Fruit fly (Drosophila melanogaster) whole organism, prepupa: ENCODE measurements around the gene Bace.

Source experiments
- Blimp-1 ChIP-seq: fragments of 200-800 bp; sonication (Bioruptor generic); optimal IDR thresholded peaks from 3 replicates; lab custom pipeline; 2017; ENCODE audit warnings: missing biosample characterization, missing genetic modification characterization, mild to moderate bottlenecking, moderate library complexity, missing genetic modification reagents
- CG10631 ChIP-seq: fragments of 200-800 bp; sonication (Bioruptor generic); optimal IDR thresholded peaks from 2 replicates; lab custom pipeline; 2016; ENCODE audit warnings: missing biosample characterization, missing genetic modification characterization
- CG10669 ChIP-seq: fragments of 200-800 bp; sonication (Bioruptor generic); optimal IDR thresholded peaks from 3 replicates; lab custom pipeline; 2018; ENCODE audit warnings: missing biosample characterization, mild to moderate bottlenecking, missing genetic modification characterization, moderate library complexity
- CG11294 ChIP-seq: fragments of 200-800 bp; sonication (Bioruptor generic); IDR thresholded peaks from 2 replicates; pipeline ENCODE4 v1.3.6; 2022; ENCODE audit warnings: missing biosample characterization, missing genetic modification characterization
- CG11762 ChIP-seq: fragments of 200-800 bp; sonication (Bioruptor generic); optimal IDR thresholded peaks from 3 replicates; lab custom pipeline; 2016; ENCODE audit warnings: missing biosample characterization, missing genetic modification characterization; ENCODE audit not compliant: insufficient read depth
- CG15336 ChIP-seq: fragments of 200-800 bp; sonication (Bioruptor generic); IDR thresholded peaks from 2 replicates; pipeline ENCODE4 v1.3.6; 2022; ENCODE audit warnings: missing biosample characterization, missing genetic modification characterization
- CG1621 ChIP-seq: fragments of 200-800 bp; sonication (Bioruptor generic); optimal IDR thresholded peaks from 3 replicates; lab custom pipeline; 2018; ENCODE audit warnings: missing biosample characterization, mild to moderate bottlenecking, missing genetic modification characterization
- CG16779 ChIP-seq: fragments of 200-800 bp; sonication (Bioruptor generic); optimal IDR thresholded peaks from 3 replicates; lab custom pipeline; 2017; ENCODE audit warnings: missing biosample characterization, mild to moderate bottlenecking, missing genetic modification characterization
- CG3032 ChIP-seq: fragments of 200-800 bp; optimal IDR thresholded peaks from 2 replicates; lab custom pipeline; 2019; ENCODE audit warnings: missing biosample characterization, mild to moderate bottlenecking, missing genetic modification characterization, moderate library complexity
- CG31627 ChIP-seq: fragments of 200-800 bp; sonication (Bioruptor generic); optimal IDR thresholded peaks from 3 replicates; lab custom pipeline; 2016; ENCODE audit warnings: missing biosample characterization, missing genetic modification characterization
- CG32006 ChIP-seq: fragments of 200-800 bp; sonication (Bioruptor generic); optimal IDR thresholded peaks from 3 replicates; lab custom pipeline; 2017; ENCODE audit warnings: missing biosample characterization, mild to moderate bottlenecking, missing genetic modification characterization
- CG34406 ChIP-seq: fragments of 200-800 bp; sonication (Bioruptor generic); optimal IDR thresholded peaks from 3 replicates; lab custom pipeline; 2016; ENCODE audit warnings: missing biosample characterization, missing genetic modification characterization
- CG3919 ChIP-seq: fragments of 200-800 bp; sonication (Bioruptor generic); optimal IDR thresholded peaks from 3 replicates; lab custom pipeline; 2016; ENCODE audit warnings: missing biosample characterization, missing genetic modification characterization
- CG4318 ChIP-seq: fragments of 200-800 bp; sonication (Bioruptor generic); optimal IDR thresholded peaks from 3 replicates; lab custom pipeline; 2017; ENCODE audit warnings: missing biosample characterization, mild to moderate bottlenecking, missing genetic modification characterization
- CG6163 ChIP-seq: fragments of 200-800 bp; sonication (Bioruptor generic); IDR thresholded peaks from 3 replicates; pipeline ENCODE4 v1.3.6; 2022; ENCODE audit warnings: missing biosample characterization, missing genetic modification characterization
- CG6276 ChIP-seq: fragments of 200-800 bp; sonication (Bioruptor generic); optimal IDR thresholded peaks from 2 replicates; lab custom pipeline; 2017; ENCODE audit warnings: missing biosample characterization, mild to moderate bottlenecking, missing genetic modification characterization
- CG6792 ChIP-seq: fragments of 200-800 bp; sonication (Bioruptor generic); optimal IDR thresholded peaks from 3 replicates; lab custom pipeline; 2016; ENCODE audit warnings: missing biosample characterization, missing genetic modification characterization
- CG6808 ChIP-seq: fragments of 200-800 bp; sonication (Bioruptor generic); optimal IDR thresholded peaks from 3 replicates; lab custom pipeline; 2017; ENCODE audit warnings: missing biosample characterization, missing genetic modification characterization, mild to moderate bottlenecking, moderate library complexity, missing genetic modification reagents
- CG7368 ChIP-seq: fragments of 200-800 bp; sonication (Bioruptor generic); optimal IDR thresholded peaks from 3 replicates; lab custom pipeline; 2016; ENCODE audit warnings: missing biosample characterization, missing genetic modification characterization
- CG8119 ChIP-seq: fragments of 200-800 bp; sonication (Bioruptor generic); IDR thresholded peaks from 3 replicates; pipeline ENCODE4 v1.3.6; 2022; ENCODE audit warnings: missing biosample characterization, missing genetic modification characterization
- CG8319 ChIP-seq: fragments of 200-800 bp; sonication (Bioruptor generic); optimal IDR thresholded peaks from 3 replicates; lab custom pipeline; 2016; ENCODE audit warnings: missing biosample characterization, missing genetic modification characterization
- CG8632 ChIP-seq: fragments of 200-800 bp; sonication (Bioruptor generic); optimal IDR thresholded peaks from 3 replicates; lab custom pipeline; 2016; ENCODE audit warnings: missing biosample characterization, missing genetic modification characterization
- Eip75B ChIP-seq: fragments of 200-800 bp; sonication (Bioruptor generic); optimal IDR thresholded peaks from 3 replicates; lab custom pipeline; 2016; ENCODE audit warnings: missing biosample characterization, missing genetic modification characterization
- Eip78C ChIP-seq: fragments of 200-800 bp; sonication (Bioruptor generic); peaks from one replicate; lab custom pipeline; 2016; ENCODE audit warnings: missing biosample characterization, missing genetic modification characterization
- Ets96B ChIP-seq: fragments of 200-800 bp; optimal IDR thresholded peaks from 2 replicates; lab custom pipeline; 2019; ENCODE audit warnings: missing biosample characterization, mild to moderate bottlenecking, missing genetic modification characterization, moderate library complexity
- Gug ChIP-seq: fragments of 200-800 bp; sonication (Bioruptor generic); IDR thresholded peaks from 2 replicates; pipeline ENCODE4 v1.3.6; 2022; ENCODE audit warnings: missing biosample characterization, missing genetic modification characterization
- Hr38 ChIP-seq: sonication (Bioruptor generic); optimal IDR thresholded peaks from 2 replicates; lab custom pipeline; 2016; ENCODE audit warnings: missing biosample characterization, missing genetic modification characterization
- Hr39 ChIP-seq: fragments of 200-800 bp; sonication (Bioruptor generic); optimal IDR thresholded peaks from 2 replicates; lab custom pipeline; 2016; ENCODE audit warnings: missing biosample characterization, missing genetic modification characterization
- Hr4 ChIP-seq: fragments of 200-800 bp; sonication (Bioruptor generic); optimal IDR thresholded peaks from 3 replicates; lab custom pipeline; 2016; ENCODE audit warnings: missing biosample characterization, missing genetic modification characterization
- Lpt ChIP-seq: fragments of 200-800 bp; sonication (Bioruptor generic); optimal IDR thresholded peaks from 3 replicates; lab custom pipeline; 2016; ENCODE audit warnings: missing biosample characterization, missing genetic modification characterization
- Met ChIP-seq: fragments of 200-800 bp; sonication (Bioruptor generic); optimal IDR thresholded peaks from 3 replicates; lab custom pipeline; 2016; ENCODE audit warnings: missing biosample characterization, missing genetic modification characterization
- OdsH ChIP-seq: fragments of 200-800 bp; sonication (Bioruptor generic); optimal IDR thresholded peaks from 3 replicates; lab custom pipeline; 2016; ENCODE audit warnings: missing biosample characterization, missing genetic modification characterization
- Smox ChIP-seq: fragments of 200-800 bp; sonication (Bioruptor generic); optimal IDR thresholded peaks from 3 replicates; lab custom pipeline; 2016; ENCODE audit warnings: missing biosample characterization, missing genetic modification characterization
- Sox14 ChIP-seq: fragments of 200-800 bp; sonication (Bioruptor generic); optimal IDR thresholded peaks from 3 replicates; lab custom pipeline; 2016; ENCODE audit warnings: missing biosample characterization, missing genetic modification characterization
- Sox15 ChIP-seq: fragments of 200-800 bp; sonication (Bioruptor generic); optimal IDR thresholded peaks from 3 replicates; lab custom pipeline; 2016; ENCODE audit warnings: missing biosample characterization, missing genetic modification characterization
- achi ChIP-seq: fragments of 200-800 bp; sonication (Bioruptor generic); optimal IDR thresholded peaks from 3 replicates; lab custom pipeline; 2016; ENCODE audit warnings: missing biosample characterization, missing genetic modification characterization
- acj6 ChIP-seq: fragments of 200-800 bp; sonication (Bioruptor generic); optimal IDR thresholded peaks from 3 replicates; lab custom pipeline; 2016; ENCODE audit warnings: missing biosample characterization, missing genetic modification characterization
- cyc ChIP-seq: fragments of 200-800 bp; sonication (Bioruptor generic); optimal IDR thresholded peaks from 3 replicates; lab custom pipeline; 2016; ENCODE audit warnings: missing biosample characterization, missing genetic modification characterization
- dac ChIP-seq: fragments of 200-800 bp; sonication (Bioruptor generic); optimal IDR thresholded peaks from 2 replicates; lab custom pipeline; 2017; ENCODE audit warnings: missing biosample characterization, mild to moderate bottlenecking, missing genetic modification characterization
- dsx ChIP-seq: fragments of 200-800 bp; optimal IDR thresholded peaks from 3 replicates; lab custom pipeline; 2019; ENCODE audit warnings: missing biosample characterization, mild to moderate bottlenecking, missing genetic modification characterization, moderate library complexity; ENCODE audit not compliant: poor library complexity, severe bottlenecking
- esn ChIP-seq: fragments of 200-800 bp; sonication (Bioruptor generic); optimal IDR thresholded peaks from 2 replicates; lab custom pipeline; 2016; ENCODE audit warnings: missing biosample characterization, mild to moderate bottlenecking, missing genetic modification characterization, moderate library complexity
- fd59A ChIP-seq: fragments of 200-800 bp; sonication (Bioruptor generic); optimal IDR thresholded peaks from 2 replicates; lab custom pipeline; 2017; ENCODE audit warnings: missing biosample characterization, mild to moderate bottlenecking, missing genetic modification characterization, missing genetic modification reagents
- fd85E ChIP-seq: fragments of 200-800 bp; sonication (Bioruptor generic); optimal IDR thresholded peaks from 3 replicates; lab custom pipeline; 2016; ENCODE audit warnings: missing biosample characterization, missing genetic modification characterization
- lz ChIP-seq: fragments of 200-800 bp; sonication (Bioruptor generic); optimal IDR thresholded peaks from 3 replicates; lab custom pipeline; 2016; ENCODE audit warnings: missing biosample characterization, missing genetic modification characterization
- pdm3 ChIP-seq: fragments of 200-800 bp; sonication (Bioruptor generic); optimal IDR thresholded peaks from 3 replicates; lab custom pipeline; 2016; ENCODE audit warnings: missing biosample characterization, missing genetic modification characterization
- salr ChIP-seq, 2 experiments: fragments of 200-800 bp; sonication (Bioruptor generic); optimal IDR thresholded peaks; 3 replicates each; lab custom pipeline; 2016 to 2018; ENCODE audit warnings: missing biosample characterization in 2 of 2, missing genetic modification characterization in 2 of 2, mild to moderate bottlenecking in 1 of 2
- svp ChIP-seq: fragments of 200-800 bp; sonication (Bioruptor generic); peaks from one replicate; lab custom pipeline; 2016; ENCODE audit warnings: missing biosample characterization, missing genetic modification characterization
- topi ChIP-seq: fragments of 200-800 bp; sonication (Bioruptor generic); optimal IDR thresholded peaks from 3 replicates; lab custom pipeline; 2016; ENCODE audit warnings: missing biosample characterization, missing genetic modification characterization
- vri ChIP-seq: fragments of 200-800 bp; sonication (Bioruptor generic); optimal IDR thresholded peaks from 3 replicates; lab custom pipeline; 2016; ENCODE audit warnings: missing biosample characterization, mild to moderate bottlenecking, missing genetic modification characterization

Bace gene

dm6 chr2L:8473448-8473847 lies 22.7 kb downstream of the Bace start (continued):
- TF ChIP-seq cyc (GFP tag; lab: Kevin White, UChicago) = peak; percentile 74
- TF ChIP-seq OdsH = peak; percentile 66
- TF ChIP-seq Blimp-1 (GFP tag; lab: Kevin White, UChicago) = peak; percentile 58
- TF ChIP-seq CG8319 = peak; percentile 72
- TF ChIP-seq CG10631 (GFP tag; lab: Kevin White, UChicago) = peak; percentile 63
- peak; percentile 85 for TF ChIP-seq Sox14 (GFP tag; lab: Kevin White, UChicago)
- peak; percentile 51 for TF ChIP-seq Hr4 (GFP tag; lab: Kevin White, UChicago)
- TF ChIP-seq CG7368 (GFP tag; lab: Kevin White, UChicago) = peak; percentile 69
- peak; percentile 73 for TF ChIP-seq topi (GFP tag; lab: Kevin White, UChicago)
- peak; percentile 40; the same call in 1 of the 2 replicates for TF ChIP-seq Gug
- TF ChIP-seq Sox15 = peak; percentile 69
- TF ChIP-seq CG1621 (tag; lab: Kevin White, UChicago) = peak; percentile 58
- TF ChIP-seq CG6792 = peak; percentile 74
- TF ChIP-seq Smox (GFP tag; lab: Kevin White, UChicago) = peak; percentile 63
- TF ChIP-seq CG8119 = peak; percentile 71; the same call in 2 of the 3 replicates
- peak; percentile 73 for TF ChIP-seq pdm3 (GFP tag; lab: Kevin White, UChicago)
- peak; percentile 31; the same call in 1 of the 2 replicates for TF ChIP-seq CG11294
- TF ChIP-seq Hr38 (GFP tag; lab: Kevin White, UChicago) = no peak
- peak; percentile 68 for TF ChIP-seq CG8632 (GFP tag; lab: Kevin White, UChicago)
- peak; percentile 81 for TF ChIP-seq CG3032
- TF ChIP-seq CG32006 = peak; percentile 58
- peak; percentile 84 for TF ChIP-seq esn (GFP tag; lab: Kevin White, UChicago)
- peak; percentile 85 for TF ChIP-seq Met (GFP tag; lab: Kevin White, UChicago)
- peak; percentile 70 for TF ChIP-seq Hr39 (GFP tag; lab: Kevin White, UChicago)
- peak; percentile 72 for TF ChIP-seq CG15336 (GFP tag; lab: Robert Waterston, UW)
- peak; percentile 61 for TF ChIP-seq vri (GFP tag; lab: Kevin White, UChicago)
- TF ChIP-seq CG10669 (GFP tag; lab: Kevin White, UChicago) = peak; percentile 84
- peak; percentile 77 for TF ChIP-seq lz (GFP tag; lab: Kevin White, UChicago)
- peak; percentile 73 for TF ChIP-seq CG31627
- TF ChIP-seq Ets96B (tag; lab: Kevin White, UChicago) = peak; percentile 67
- TF ChIP-seq CG11762 (GFP tag; lab: Kevin White, UChicago) = peak; percentile 50
- peak; percentile 62 for TF ChIP-seq fd59A (GFP tag; lab: Kevin White, UChicago)
- TF ChIP-seq CG4318 (GFP tag; lab: Kevin White, UChicago) = no peak
- peak; percentile 75; the same call in 2 of the 3 replicates for TF ChIP-seq CG6163 (GFP tag; lab: Robert Waterston, UW)
- peak; percentile 59 for TF ChIP-seq acj6 (GFP tag; lab: Kevin White, UChicago)
- TF ChIP-seq salr (GFP tag; optimal IDR thresholded peaks at IDR 0.05; lab: Kevin White, UChicago) = peak; percentile 41 to 44
- TF ChIP-seq CG6808 = peak; percentile 84
- TF ChIP-seq CG3919 (GFP tag; lab: Kevin White, UChicago) = peak; percentile 77
- TF ChIP-seq achi (GFP tag; lab: Kevin White, UChicago) = peak; percentile 68
- peak; percentile 35 for TF ChIP-seq CG16779 (tag; lab: Kevin White, UChicago)
- TF ChIP-seq fd85E = peak; percentile 31

- TF ChIP-seq CG34406 (peak; percentile 53), fd85E (no peak), CG6276 (GFP tag; lab: Kevin White, UChicago) (peak; percentile 64), fd59A (GFP tag; lab: Kevin White, UChicago) (peak; percentile 45), dac (GFP tag; lab: Kevin White, UChicago) (no peak), dsx (peak; percentile 65), svp (GFP tag; lab: Kevin White, UChicago) (peak; percentile 72), CG11762 (GFP tag; lab: Kevin White, UChicago) (peak; percentile 36), CG1621 (tag; lab: Kevin White, UChicago) (peak; percentile 49), CG3919 (GFP tag; lab: Kevin White, UChicago) (peak; percentile 66), lz (GFP tag; lab: Kevin White, UChicago) (peak; percentile 40), Eip78C (peak; percentile 93), CG31627 (peak; percentile 25), achi (GFP tag; lab: Kevin White, UChicago) (peak; percentile 72), CG6792 (peak; percentile 35), CG6808 (peak; percentile 74), CG6163 (GFP tag; lab: Robert Waterston, UW) (peak; percentile 59; the same call in 2 of the 3 replicates), Eip75B (peak; percentile 55), topi (GFP tag; lab: Kevin White, UChicago) (peak; percentile 36), OdsH (peak; percentile 65), cyc (GFP tag; lab: Kevin White, UChicago) (peak; percentile 6), Lpt (GFP tag; lab: Kevin White, UChicago) (peak; percentile 63), esn (GFP tag; lab: Kevin White, UChicago) (peak; percentile 48), Smox (GFP tag; lab: Kevin White, UChicago) (peak; percentile 33), CG32006 (peak; percentile 81)
Observed at dm6 chr2L:8471667-8472066, 24.4 kb downstream of the Bace start.
